Worm (Caenorhabditis elegans): ENCODE data around the gene fbxa-160.

DNA sequence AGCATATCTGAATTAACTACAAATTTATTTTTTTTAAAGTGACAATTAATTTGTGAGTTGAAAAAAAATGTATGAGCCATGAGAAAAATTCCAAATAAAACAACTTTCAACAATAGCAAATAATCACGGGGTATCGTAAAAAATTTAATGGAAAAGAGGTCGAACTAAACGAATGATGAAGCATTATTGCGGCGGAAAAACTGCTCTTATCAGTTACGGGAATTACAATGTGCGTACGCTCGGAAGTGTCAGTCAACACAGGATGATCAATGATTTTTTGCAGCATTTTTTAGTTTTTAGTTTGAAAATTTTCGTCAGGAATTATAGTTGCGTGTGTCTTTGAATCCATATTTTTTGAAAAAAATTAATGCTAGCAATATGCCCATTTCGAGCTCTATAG lies 47.7 kb downstream of the fbxa-160 start:
- TF ChIP-seq him-1 (tag; optimal IDR thresholded peaks at IDR 0.05) (no peak), dao-5 (tag; optimal IDR thresholded peaks at IDR 0.05) (no peak)
